Worm (Caenorhabditis elegans): ENCODE data around the gene C45G9.4.

DNA sequence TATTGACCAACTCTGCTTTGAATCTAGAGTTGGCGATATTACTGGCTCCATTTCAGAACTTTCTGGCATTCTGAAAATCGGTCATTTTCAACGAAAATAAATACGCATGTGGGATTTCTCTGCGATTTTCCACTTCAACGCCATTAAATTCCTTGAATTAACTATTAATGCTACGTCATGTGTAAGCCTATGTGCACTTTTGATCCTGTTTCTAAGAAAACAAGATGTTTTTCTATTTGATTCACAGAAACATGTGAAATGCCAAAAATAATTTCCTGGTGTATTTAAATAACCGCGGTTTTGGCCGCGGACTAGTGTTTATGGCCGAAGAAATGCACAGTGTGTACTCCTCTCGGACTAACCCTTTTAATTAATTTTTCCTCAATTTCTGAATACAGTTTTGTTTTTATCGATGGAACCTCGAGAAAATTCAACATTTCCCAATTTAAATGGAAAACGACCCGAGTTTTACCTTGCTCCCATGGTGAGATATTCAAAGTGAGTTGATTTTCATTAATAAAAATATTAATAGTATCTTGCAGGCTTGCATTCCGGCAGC is 6.2 kb downstream of the C45G9.4 start, which contains the start of the genes C45G9.11 and C45G9.2:
- TF ChIP-seq ref-1 (GFP tag; conservative IDR thresholded peaks at IDR 0.05) (no peak), flt-1 (GFP tag; IDR thresholded peaks at IDR 0.05) (peak; percentile 61), med-1 (GFP tag; optimal IDR thresholded peaks at IDR 0.05; ENCODE audit: insufficient read depth) (no peak), T22C8.4 (GFP tag; IDR thresholded peaks at IDR 0.05) (no peak)

Data from whole organism, midembryonic.